Worm (Caenorhabditis elegans) whole organism, mixed stage, embryonic: ENCODE results near the gene Y73C8B.5.

Experiments
- M03D4.4 ChIP-seq: sonication (generic microtip); optimal IDR thresholded peaks from 2 replicates; lab custom pipeline; 2017; ENCODE audit warnings: mild to moderate bottlenecking, missing genetic modification characterization, missing compliant biosample characterization
- bed-3 ChIP-seq: fragments of 200-800 bp; sonication (Bioruptor generic); optimal IDR thresholded peaks from 3 replicates; lab custom pipeline; 2018; ENCODE audit warnings: mild to moderate bottlenecking, missing genetic modification characterization, moderate library complexity, missing compliant biosample characterization
- blmp-1 ChIP-seq: fragments of 150-350 bp; optimal IDR thresholded peaks from 2 replicates; lab custom pipeline; 2014; ENCODE audit warnings: missing biosample characterization, missing genetic modification characterization
- ceh-39 ChIP-seq: fragments of 150-350 bp; optimal IDR thresholded peaks from 2 replicates; lab custom pipeline; 2014; ENCODE audit warnings: missing biosample characterization, missing genetic modification characterization
- ceh-43 ChIP-seq: fragments of 200-800 bp; sonication (Bioruptor generic); optimal IDR thresholded peaks from 2 replicates; lab custom pipeline; 2018; ENCODE audit warnings: mild to moderate bottlenecking, missing genetic modification characterization, moderate library complexity, missing compliant biosample characterization
- ceh-83 ChIP-seq: fragments of 200-800 bp; sonication (Bioruptor generic); optimal IDR thresholded peaks from 2 replicates; lab custom pipeline; 2018; ENCODE audit warnings: mild to moderate bottlenecking, missing genetic modification characterization, missing compliant biosample characterization
- ces-1 ChIP-seq: fragments of 150-350 bp; optimal IDR thresholded peaks from 2 replicates; lab custom pipeline; 2014; ENCODE audit warnings: missing biosample characterization, missing genetic modification reagents, missing genetic modification characterization
- cnd-1 ChIP-seq: fragments of 200-800 bp; sonication (Bioruptor generic); optimal IDR thresholded peaks from 2 replicates; lab custom pipeline; 2018; ENCODE audit warnings: mild to moderate bottlenecking, missing genetic modification characterization, missing compliant biosample characterization
- drap-1 ChIP-seq: fragments of 200-800 bp; sonication (Bioruptor generic); optimal IDR thresholded peaks from 3 replicates; lab custom pipeline; 2018; ENCODE audit warnings: mild to moderate bottlenecking, missing genetic modification characterization, missing compliant biosample characterization
- elt-1 ChIP-seq: sonication (generic microtip); optimal IDR thresholded peaks from 2 replicates; lab custom pipeline; 2017; ENCODE audit warnings: missing genetic modification characterization, mild to moderate bottlenecking, missing compliant biosample characterization, antibody characterized with exemption, moderate library complexity, borderline replicate concordance; ENCODE audit not compliant: insufficient read depth
- elt-3 ChIP-seq: fragments of 150-350 bp; optimal IDR thresholded peaks from 2 replicates; lab custom pipeline; 2014; ENCODE audit warnings: missing biosample characterization, missing genetic modification characterization
- flh-1 ChIP-seq: fragments of 200-800 bp; sonication (Bioruptor generic); optimal IDR thresholded peaks from 2 replicates; lab custom pipeline; 2018; ENCODE audit warnings: mild to moderate bottlenecking, missing genetic modification characterization, moderate library complexity, missing compliant biosample characterization
- ham-2 ChIP-seq: fragments of 200-800 bp; sonication (Bioruptor generic); optimal IDR thresholded peaks from 2 replicates; lab custom pipeline; 2018; ENCODE audit warnings: mild to moderate bottlenecking, missing genetic modification characterization, missing compliant biosample characterization
- lin-13 ChIP-seq: fragments of 150-350 bp; optimal IDR thresholded peaks from 2 replicates; lab custom pipeline; 2014; ENCODE audit warnings: missing biosample characterization, missing genetic modification characterization
- lin-32 ChIP-seq: fragments of 200-800 bp; sonication (Bioruptor generic); optimal IDR thresholded peaks from 2 replicates; lab custom pipeline; 2018; ENCODE audit warnings: mild to moderate bottlenecking, missing genetic modification characterization, missing compliant biosample characterization
- lsy-2 ChIP-seq: fragments of 150-350 bp; optimal IDR thresholded peaks from 2 replicates; lab custom pipeline; 2014; ENCODE audit warnings: missing biosample characterization, missing genetic modification characterization
- mab-5 ChIP-seq: fragments of 150-350 bp; optimal IDR thresholded peaks from 2 replicates; lab custom pipeline; 2014; ENCODE audit warnings: missing biosample characterization, missing genetic modification characterization
- mep-1 ChIP-seq: fragments of 150-350 bp; optimal IDR thresholded peaks from 2 replicates; lab custom pipeline; 2017; ENCODE audit warnings: missing biosample characterization, missing genetic modification reagents, missing genetic modification characterization, inconsistent platforms
- mls-2 ChIP-seq: sonication (generic microtip); optimal IDR thresholded peaks from 2 replicates; lab custom pipeline; 2016; ENCODE audit warnings: mild to moderate bottlenecking, missing genetic modification characterization, moderate library complexity, missing compliant biosample characterization
- nhr-12 ChIP-seq: fragments of 150-350 bp; optimal IDR thresholded peaks from 2 replicates; lab custom pipeline; 2014; ENCODE audit warnings: missing biosample characterization, missing genetic modification characterization
- nhr-2 ChIP-seq: fragments of 150-350 bp; optimal IDR thresholded peaks from 2 replicates; lab custom pipeline; 2014; ENCODE audit warnings: missing biosample characterization, missing genetic modification characterization
- nhr-237 ChIP-seq: fragments of 150-350 bp; optimal IDR thresholded peaks from 2 replicates; lab custom pipeline; 2014; ENCODE audit warnings: missing biosample characterization, missing genetic modification characterization
- nhr-28 ChIP-seq: fragments of 150-350 bp; optimal IDR thresholded peaks from 2 replicates; lab custom pipeline; 2014; ENCODE audit warnings: missing biosample characterization, missing genetic modification characterization
- nhr-76 ChIP-seq: sonication (generic microtip); optimal IDR thresholded peaks from 2 replicates; lab custom pipeline; 2017; ENCODE audit warnings: missing biosample characterization, missing genetic modification characterization
- pha-4 ChIP-seq: fragments of 150-350 bp; optimal IDR thresholded peaks from 2 replicates; lab custom pipeline; 2018; ENCODE audit warnings: missing biosample characterization, missing genetic modification reagents, missing genetic modification characterization
- sem-2 ChIP-seq: fragments of 200-800 bp; sonication (Bioruptor generic); optimal IDR thresholded peaks from 2 replicates; lab custom pipeline; 2018; ENCODE audit warnings: mild to moderate bottlenecking, missing genetic modification characterization, missing compliant biosample characterization
- snpc-4 ChIP-seq: fragments of 150-350 bp; optimal IDR thresholded peaks from 2 replicates; lab custom pipeline; 2014; ENCODE audit warnings: missing biosample characterization, missing genetic modification characterization
- sptf-1 ChIP-seq: sonication (generic microtip); optimal IDR thresholded peaks from 2 replicates; lab custom pipeline; 2017; ENCODE audit warnings: mild to moderate bottlenecking, missing genetic modification characterization, moderate library complexity, missing compliant biosample characterization
- tbx-8 ChIP-seq: fragments of 200-800 bp; sonication (Bioruptor generic); optimal IDR thresholded peaks from 2 replicates; lab custom pipeline; 2018; ENCODE audit warnings: mild to moderate bottlenecking, missing genetic modification characterization, moderate library complexity, missing compliant biosample characterization
- unc-120 ChIP-seq: sonication (generic microtip); optimal IDR thresholded peaks from 2 replicates; lab custom pipeline; 2017; ENCODE audit warnings: missing genetic modification characterization, missing compliant biosample characterization; ENCODE audit not compliant: poor library complexity, severe bottlenecking
- unc-39 ChIP-seq: fragments of 150-350 bp; optimal IDR thresholded peaks from 2 replicates; lab custom pipeline; 2014; ENCODE audit warnings: missing biosample characterization, missing genetic modification characterization
- unc-62 ChIP-seq: fragments of 150-350 bp; optimal IDR thresholded peaks from 2 replicates; lab custom pipeline; 2014; ENCODE audit warnings: missing biosample characterization, missing genetic modification reagents, missing genetic modification characterization
- zip-8 ChIP-seq: fragments of 150-350 bp; optimal IDR thresholded peaks from 2 replicates; lab custom pipeline; 2014; ENCODE audit warnings: missing biosample characterization, missing genetic modification characterization
- ztf-11 ChIP-seq: fragments of 150-350 bp; optimal IDR thresholded peaks from 2 replicates; lab custom pipeline; 2014; ENCODE audit warnings: missing biosample characterization, missing genetic modification characterization

Gene Y73C8B.5

DNA sequence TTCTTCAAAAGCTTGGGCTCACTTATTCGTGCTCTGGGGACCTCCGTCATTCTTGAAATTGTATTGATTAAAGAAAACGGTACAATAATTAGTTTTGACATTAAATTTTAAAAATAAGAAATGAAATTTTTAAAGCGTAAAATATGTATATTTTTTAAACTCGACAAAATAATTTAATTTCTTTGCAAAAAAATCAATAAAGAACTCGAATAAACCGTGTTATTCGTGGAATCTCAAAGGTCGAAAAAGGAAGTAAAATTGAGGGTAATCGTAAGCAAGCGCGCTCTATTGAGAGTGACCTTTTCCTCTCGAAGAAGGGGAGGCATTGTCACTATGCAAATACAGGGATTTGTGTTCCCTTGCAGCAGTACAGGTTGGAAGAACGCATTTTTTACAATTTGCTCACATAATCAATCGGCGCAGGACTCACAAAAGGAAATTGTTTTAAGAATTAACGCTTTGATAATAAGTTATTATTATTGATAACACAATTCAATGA, 2.1 kb upstream of the Y73C8B.5 start, which contains the start of gene Y73C8B.2:
Y73C8B.2 (minus strand) TSS at position 51 of the 499 bp plus-strand sequence.
- TF ChIP-seq lsy-2 (tag; lab: Kevin White, UChicago) (no peak), mep-1 (tag; lab: Kevin White, UChicago) (peak; percentile 53), elt-3 (no peak), nhr-76 (tag; lab: Kevin White, UChicago) (no peak), ceh-83 (no peak), nhr-12 (tag; lab: Kevin White, UChicago) (no peak), unc-39 (tag; lab: Kevin White, UChicago) (no peak), lin-13 (tag; lab: Kevin White, UChicago) (peak; percentile 16), ceh-39 (tag; lab: Kevin White, UChicago) (no peak), tbx-8 (GFP tag; lab: Kevin White, UChicago) (no peak), ces-1 (GFP tag; lab: Kevin White, UChicago) (no peak), mls-2 (no peak), pha-4 (peak; percentile 6), flh-1 (GFP tag; lab: Kevin White, UChicago) (no peak), nhr-237 (tag; lab: Kevin White, UChicago) (no peak), ham-2 (GFP tag; lab: Kevin White, UChicago) (no peak), mab-5 (no peak), nhr-2 (tag; lab: Kevin White, UChicago) (no peak), cnd-1 (no peak)
- TF ChIP-seq, all 35 proteins: peak for 3

DNA sequence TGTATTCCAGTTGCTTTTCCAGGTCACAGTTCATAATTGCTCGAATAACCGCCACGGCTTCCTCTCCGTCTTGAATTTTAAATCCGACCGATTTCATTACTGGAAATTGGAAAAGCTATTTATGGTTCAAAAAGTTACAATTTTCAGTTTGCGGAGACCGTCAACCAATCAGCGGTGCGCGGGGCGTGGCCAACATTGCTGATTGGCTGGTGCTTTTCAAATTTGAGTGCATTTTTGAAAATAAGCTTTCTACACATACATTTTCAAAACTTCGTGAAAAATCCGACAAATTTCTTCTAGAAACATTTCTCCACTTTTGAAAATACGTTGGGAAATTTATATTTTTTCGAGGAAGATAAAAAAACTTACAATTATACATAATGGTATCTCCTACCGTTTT, 1.3 kb upstream of the Y73C8B.5 start:
- TF ChIP-seq ztf-11 (tag; lab: Kevin White, UChicago): no peak
- TF ChIP-seq ceh-43 (GFP tag; lab: Kevin White, UChicago): no peak
- no peak for TF ChIP-seq snpc-4 (tag; lab: Kevin White, UChicago)
- no peak for TF ChIP-seq nhr-2 (tag; lab: Kevin White, UChicago)
- TF ChIP-seq ceh-83: no peak
- no peak for TF ChIP-seq lsy-2 (tag; lab: Kevin White, UChicago)
- no peak for TF ChIP-seq bed-3
- no peak for TF ChIP-seq blmp-1
- no peak for TF ChIP-seq ceh-39 (tag; lab: Kevin White, UChicago)
- no peak for TF ChIP-seq unc-120 (tag; lab: Kevin White, UChicago)
- TF ChIP-seq lin-32: no peak
- no peak for TF ChIP-seq ces-1 (GFP tag; lab: Kevin White, UChicago)
- no peak for TF ChIP-seq cnd-1
- no peak for TF ChIP-seq nhr-12 (tag; lab: Kevin White, UChicago)
- no peak for TF ChIP-seq nhr-76 (tag; lab: Kevin White, UChicago)
- no peak for TF ChIP-seq elt-1
- TF ChIP-seq mep-1 (tag; lab: Kevin White, UChicago): no peak
- TF ChIP-seq unc-39 (tag; lab: Kevin White, UChicago): no peak

DNA sequence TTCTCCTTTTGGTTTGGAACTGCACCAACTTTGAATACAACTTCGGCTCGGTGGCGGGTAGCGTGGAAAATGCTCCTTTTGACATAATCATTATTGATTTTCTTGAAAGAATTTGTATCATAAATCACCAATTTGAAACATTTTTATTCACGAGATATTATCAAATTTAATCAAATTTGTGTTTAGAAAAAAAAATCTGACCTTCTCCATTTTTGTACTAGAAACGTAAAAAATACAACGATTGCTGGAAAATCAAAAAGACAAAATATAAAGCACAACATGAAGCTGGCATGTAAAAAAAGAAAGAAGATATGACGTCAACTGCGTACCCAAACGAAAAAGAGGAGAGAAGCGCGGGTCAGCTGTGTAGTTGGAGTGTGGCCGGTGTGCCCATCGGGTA, 3.3 kb downstream of the Y73C8B.5 start, which contains the start of gene K08D9.4:
K08D9.4 (minus strand) TSS at position 101 of the 400 bp plus-strand sequence.
- TF ChIP-seq sem-2 (GFP tag; lab: Kevin White, UChicago) (no peak), ceh-43 (GFP tag; lab: Kevin White, UChicago) (no peak), ham-2 (GFP tag; lab: Kevin White, UChicago) (no peak), pha-4 (no peak), zip-8 (tag; lab: Kevin White, UChicago) (no peak), ztf-11 (tag; lab: Kevin White, UChicago) (no peak), lin-13 (tag; lab: Kevin White, UChicago) (no peak), blmp-1 (no peak), nhr-12 (tag; lab: Kevin White, UChicago) (no peak), bed-3 (no peak), unc-62 (no peak), M03D4.4 (tag; lab: Kevin White, UChicago) (no peak), nhr-237 (tag; lab: Kevin White, UChicago) (no peak), snpc-4 (tag; lab: Kevin White, UChicago) (no peak), mls-2 (no peak), lin-32 (no peak), unc-39 (tag; lab: Kevin White, UChicago) (no peak), drap-1 (GFP tag; lab: Kevin White, UChicago) (no peak)

DNA sequence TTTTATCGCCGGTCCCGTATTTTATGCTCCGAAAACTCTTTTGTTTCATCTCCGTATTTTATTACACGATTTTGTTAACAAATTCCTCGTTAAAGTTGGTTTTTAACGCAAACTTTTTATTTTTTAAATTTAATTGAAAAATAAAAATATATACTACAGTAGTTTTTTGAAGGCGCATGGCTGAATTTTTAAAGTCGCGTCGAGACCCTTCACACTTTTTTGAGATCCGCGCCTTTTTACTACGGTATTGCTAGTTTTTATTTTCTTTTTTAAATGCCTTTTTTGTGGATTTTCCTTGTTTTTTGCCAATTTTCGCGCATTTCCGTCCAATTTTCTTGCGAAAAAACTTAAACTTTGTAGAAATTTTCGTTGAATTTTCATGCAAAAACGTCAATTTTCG, 7.4 kb downstream of the Y73C8B.5 start:
- TF ChIP-seq nhr-28 (tag; lab: Kevin White, UChicago) (no peak), bed-3 (no peak), mep-1 (tag; lab: Kevin White, UChicago) (no peak), sem-2 (GFP tag; lab: Kevin White, UChicago) (no peak), tbx-8 (GFP tag; lab: Kevin White, UChicago) (no peak), sptf-1 (no peak), nhr-237 (tag; lab: Kevin White, UChicago) (no peak), blmp-1 (no peak), ceh-39 (tag; lab: Kevin White, UChicago) (no peak), ham-2 (GFP tag; lab: Kevin White, UChicago) (no peak), nhr-2 (tag; lab: Kevin White, UChicago) (no peak), drap-1 (GFP tag; lab: Kevin White, UChicago) (no peak), flh-1 (GFP tag; lab: Kevin White, UChicago) (no peak), lin-13 (tag; lab: Kevin White, UChicago) (no peak), nhr-76 (tag; lab: Kevin White, UChicago) (no peak), elt-1 (no peak), M03D4.4 (tag; lab: Kevin White, UChicago) (no peak), ces-1 (GFP tag; lab: Kevin White, UChicago) (no peak)
